Worm (Caenorhabditis elegans) whole organism, young adult: ENCODE measurements around the gene ZK105.11.
"Not testable (repeated sequence)": the region's sequence is repeated elsewhere in the genome, so short reads cannot be mapped to it uniquely, and the experiment has no call there.

Source experiments
- B0019.2 ChIP-seq: fragments of 200-800 bp; sonication (Bioruptor generic); conservative IDR thresholded peaks from 2 replicates; pipeline ENCODE4 v1.3.6; 2022; ENCODE audit warnings: missing genetic modification reagents, missing genetic modification characterization, missing compliant biosample characterization
- B0035.1 ChIP-seq: sonication (generic microtip); optimal IDR thresholded peaks from 2 replicates; lab custom pipeline; 2016; ENCODE audit warnings: missing genetic modification characterization, mild to moderate bottlenecking, missing compliant biosample characterization, missing genotype, missing genetic modification reagents
- B0261.1 ChIP-seq: sonication (generic microtip); optimal IDR thresholded peaks from 2 replicates; lab custom pipeline; 2016; ENCODE audit warnings: mild to moderate bottlenecking, missing genetic modification characterization, moderate library complexity, missing compliant biosample characterization
- B0336.3 ChIP-seq: fragments of 200-800 bp; sonication (Bioruptor generic); IDR thresholded peaks from 2 replicates; pipeline ENCODE4 v1.3.6; 2022; ENCODE audit warnings: missing genetic modification characterization, missing compliant biosample characterization
- C06A6.2 ChIP-seq: fragments of 200-800 bp; sonication (Bioruptor generic); conservative IDR thresholded peaks from 2 replicates; pipeline ENCODE4 v1.3.6; 2022; ENCODE audit warnings: missing genetic modification characterization, missing compliant biosample characterization
- F33H1.4 ChIP-seq: fragments of 200-800 bp; sonication (Bioruptor generic); IDR thresholded peaks from 2 replicates; pipeline ENCODE4 v1.3.6; 2022; ENCODE audit warnings: missing genetic modification reagents, missing genetic modification characterization, missing compliant biosample characterization
- F52B5.7 ChIP-seq: sonication (generic microtip); optimal IDR thresholded peaks from 2 replicates; lab custom pipeline; 2016; ENCODE audit warnings: mild to moderate bottlenecking, missing genetic modification characterization, missing compliant biosample characterization
- F57C9.4 ChIP-seq: sonication (generic microtip); optimal IDR thresholded peaks from 2 replicates; lab custom pipeline; 2017; ENCODE audit warnings: mild to moderate bottlenecking, missing genetic modification characterization, missing compliant biosample characterization
- K11D2.4 ChIP-seq: fragments of 200-800 bp; sonication (Bioruptor generic); IDR thresholded peaks from 2 replicates; pipeline ENCODE4 v1.3.6; 2022; ENCODE audit warnings: missing genetic modification reagents, missing genetic modification characterization, missing compliant biosample characterization
- T07F8.4 ChIP-seq: sonication (generic microtip); optimal IDR thresholded peaks from 2 replicates; lab custom pipeline; 2016; ENCODE audit warnings: mild to moderate bottlenecking, missing genetic modification characterization, moderate library complexity, missing compliant biosample characterization
- Y53G8AR.9 ChIP-seq: fragments of 200-800 bp; sonication (Bioruptor generic); conservative IDR thresholded peaks from 2 replicates; pipeline ENCODE4 v1.3.6; 2022; ENCODE audit warnings: missing genetic modification reagents, missing genetic modification characterization, missing compliant biosample characterization
- Y79H2A.3 ChIP-seq: fragments of 200-800 bp; sonication (Bioruptor generic); conservative IDR thresholded peaks from 2 replicates; pipeline ENCODE4 v1.3.6; 2022; ENCODE audit warnings: missing genetic modification reagents, missing genetic modification characterization, missing compliant biosample characterization
- ZK185.1 ChIP-seq: sonication (generic microtip); optimal IDR thresholded peaks from 2 replicates; lab custom pipeline; 2016; ENCODE audit warnings: mild to moderate bottlenecking, missing genetic modification characterization, missing compliant biosample characterization; ENCODE audit not compliant: poor library complexity, severe bottlenecking
- athp-1 ChIP-seq: sonication (generic microtip); optimal IDR thresholded peaks from 2 replicates; lab custom pipeline; 2017; ENCODE audit warnings: mild to moderate bottlenecking, missing genetic modification characterization, missing compliant biosample characterization
- attf-6 ChIP-seq: fragments of 200-800 bp; sonication (Bioruptor generic); IDR thresholded peaks from 2 replicates; pipeline ENCODE4 v1.3.6; 2022; ENCODE audit warnings: missing genetic modification reagents, missing genetic modification characterization, missing compliant biosample characterization
- chd-7 ChIP-seq: sonication (generic microtip); optimal IDR thresholded peaks from 2 replicates; lab custom pipeline; 2016; ENCODE audit warnings: mild to moderate bottlenecking, missing genetic modification characterization, moderate library complexity, missing compliant biosample characterization
- dpff-1 ChIP-seq: sonication (generic microtip); optimal IDR thresholded peaks from 2 replicates; lab custom pipeline; 2017; ENCODE audit warnings: mild to moderate bottlenecking, missing genetic modification characterization, missing compliant biosample characterization
- egl-18 ChIP-seq: fragments of 200-800 bp; sonication (Bioruptor generic); IDR thresholded peaks from 2 replicates; pipeline ENCODE4 v1.3.6; 2022; ENCODE audit warnings: missing genetic modification reagents, missing genetic modification characterization, missing compliant biosample characterization
- egl-44 ChIP-seq: fragments of 200-800 bp; sonication (Bioruptor generic); IDR thresholded peaks from 2 replicates; pipeline ENCODE4 v1.3.6; 2022; ENCODE audit warnings: missing genetic modification reagents, missing genetic modification characterization, missing compliant biosample characterization
- fkh-3 ChIP-seq: sonication (generic microtip); optimal IDR thresholded peaks from 2 replicates; lab custom pipeline; 2016; ENCODE audit warnings: mild to moderate bottlenecking, missing genetic modification characterization, missing compliant biosample characterization
- gei-17 ChIP-seq: fragments of 200-800 bp; sonication (Bioruptor generic); optimal IDR thresholded peaks from 2 replicates; lab custom pipeline; 2018; ENCODE audit warnings: mild to moderate bottlenecking, missing genetic modification characterization, missing compliant biosample characterization
- hlh-12 ChIP-seq: sonication (generic microtip); optimal IDR thresholded peaks from 2 replicates; lab custom pipeline; 2016; ENCODE audit warnings: missing genetic modification characterization, missing compliant biosample characterization
- hmg-1.2 ChIP-seq: fragments of 200-800 bp; sonication (Bioruptor generic); IDR thresholded peaks from 2 replicates; pipeline ENCODE4 v1.3.6; 2022; ENCODE audit warnings: missing genetic modification reagents, missing genetic modification characterization, missing compliant biosample characterization
- let-526 ChIP-seq: fragments of 200-800 bp; sonication (Bioruptor generic); IDR thresholded peaks from 2 replicates; pipeline ENCODE4 v1.3.6; 2022; ENCODE audit warnings: missing genetic modification reagents, missing genetic modification characterization, missing compliant biosample characterization
- lin-40 ChIP-seq: sonication (generic microtip); optimal IDR thresholded peaks from 2 replicates; lab custom pipeline; 2016; ENCODE audit warnings: missing genetic modification characterization, mild to moderate bottlenecking, missing compliant biosample characterization, missing genotype, missing genetic modification reagents
- madf-8 ChIP-seq: fragments of 200-800 bp; sonication (Bioruptor generic); conservative IDR thresholded peaks from 2 replicates; pipeline ENCODE4 v1.3.6; 2022; ENCODE audit warnings: missing genetic modification reagents, missing genetic modification characterization, missing compliant biosample characterization
- mcd-1 ChIP-seq: fragments of 200-800 bp; sonication (Bioruptor generic); IDR thresholded peaks from 2 replicates; pipeline ENCODE4 v1.3.6; 2022; ENCODE audit warnings: missing genetic modification reagents, missing genetic modification characterization, missing compliant biosample characterization
- mel-28 ChIP-seq: sonication (generic microtip); optimal IDR thresholded peaks from 2 replicates; lab custom pipeline; 2016; ENCODE audit warnings: borderline replicate concordance, mild to moderate bottlenecking, missing genetic modification characterization, missing compliant biosample characterization
- mxl-1 ChIP-seq: sonication (generic microtip); optimal IDR thresholded peaks from 2 replicates; lab custom pipeline; 2016; ENCODE audit warnings: missing genetic modification characterization, missing compliant biosample characterization
- nfya-1 ChIP-seq: sonication (generic microtip); optimal IDR thresholded peaks from 2 replicates; lab custom pipeline; 2017; ENCODE audit warnings: antibody characterized with exemption, missing compliant biosample characterization, missing genetic modification characterization, borderline replicate concordance; ENCODE audit not compliant: insufficient read depth
- nfya-2 ChIP-seq: fragments of 200-800 bp; sonication (Bioruptor generic); IDR thresholded peaks from 2 replicates; pipeline ENCODE4 v1.3.6; 2022; ENCODE audit warnings: missing genetic modification reagents, missing genetic modification characterization, missing compliant biosample characterization
- nfyb-1 ChIP-seq: fragments of 200-800 bp; sonication (Bioruptor generic); IDR thresholded peaks from 2 replicates; pipeline ENCODE4 v1.3.6; 2022; ENCODE audit warnings: missing genetic modification reagents, missing genetic modification characterization, missing compliant biosample characterization
- pbrm-1 ChIP-seq: fragments of 200-800 bp; sonication (Bioruptor generic); IDR thresholded peaks from 2 replicates; pipeline ENCODE4 v1.3.6; 2022; ENCODE audit warnings: missing genetic modification reagents, missing genetic modification characterization, missing compliant biosample characterization
- rcor-1 ChIP-seq: fragments of 200-800 bp; sonication (Bioruptor generic); IDR thresholded peaks from 2 replicates; pipeline ENCODE4 v1.3.6; 2022; ENCODE audit warnings: missing genetic modification reagents, missing genetic modification characterization, missing compliant biosample characterization
- rec-8 ChIP-seq, 2 experiments: sonication (generic microtip); optimal IDR thresholded peaks; 2 replicates each; lab custom pipeline; 2016; ENCODE audit warnings: mild to moderate bottlenecking in 2 of 2, missing genetic modification characterization in 2 of 2, missing genetic modification reagents in 2 of 2, missing genotype in 2 of 2, missing biosample characterization in 1 of 2, missing compliant biosample characterization in 1 of 2, moderate library complexity in 1 of 2
- repo-1 ChIP-seq: sonication (generic microtip); optimal IDR thresholded peaks from 2 replicates; lab custom pipeline; 2017; ENCODE audit warnings: mild to moderate bottlenecking, missing genetic modification characterization, missing compliant biosample characterization
- sdz-38 ChIP-seq: sonication (generic microtip); optimal IDR thresholded peaks from 2 replicates; lab custom pipeline; 2016; ENCODE audit warnings: missing genotype, missing genetic modification characterization, missing compliant biosample characterization
- tbp1 ChIP-seq: fragments of 200-800 bp; sonication (Bioruptor generic); optimal IDR thresholded peaks from 2 replicates; lab custom pipeline; 2018; ENCODE audit warnings: mild to moderate bottlenecking, missing genetic modification characterization, missing compliant biosample characterization
- ztf-18 ChIP-seq: sonication (generic microtip); optimal IDR thresholded peaks from 2 replicates; lab custom pipeline; 2016; ENCODE audit warnings: missing genotype, mild to moderate bottlenecking, missing genetic modification characterization, missing compliant biosample characterization
- ztf-26 ChIP-seq: sonication (generic microtip); optimal IDR thresholded peaks from 2 replicates; lab custom pipeline; 2017; ENCODE audit warnings: missing genetic modification characterization, missing compliant biosample characterization

The ZK105.11 gene

ce11 chrV:7713072-7713471 is 4.6 kb upstream of the ZK105.11 start, which contains the start of gene ZK105.13:
Gene ZK105.13 (minus strand): TSS chrV:7713172.
- no peak for TF ChIP-seq fkh-3 (tag; lab: Kevin White, UChicago)
- TF ChIP-seq, all 124 proteins: peak for 0

ce11 chrV:7705316-7705715 is 3.1 kb downstream of the ZK105.11 start, which contains the start of gene srw-3:
Gene srw-3 (plus strand): TSS chrV:7705616.
- TF ChIP-seq B0336.3 (GFP tag; lab: Robert Waterston, UW) (no peak), nfyb-1 (GFP tag; lab: Robert Waterston, UW) (no peak), madf-8 (GFP tag; lab: Robert Waterston, UW) (no peak), T07F8.4 (tag; lab: Kevin White, UChicago) (no peak), egl-44 (GFP tag; lab: Robert Waterston, UW) (no peak), mel-28 (tag; lab: Kevin White, UChicago) (no peak), repo-1 (tag; lab: Kevin White, UChicago) (no peak), mxl-1 (tag; lab: Kevin White, UChicago) (no peak), lin-40 (tag; lab: Kevin White, UChicago) (no peak), athp-1 (tag; lab: Kevin White, UChicago) (no peak), pbrm-1 (GFP tag; lab: Robert Waterston, UW) (no peak), ZK185.1 (tag; lab: Kevin White, UChicago) (no peak), B0019.2 (GFP tag; lab: Robert Waterston, UW) (no peak), ztf-18 (tag; lab: Kevin White, UChicago) (no peak), nfya-1 (no peak)

- TF ChIP-seq egl-18 (GFP tag; lab: Robert Waterston, UW); gei-17 (GFP tag; lab: Kevin White, UChicago); B0035.1: not testable (repeated sequence)
Observed at ce11 chrV:7703536-7703935, 4.9 kb downstream of the ZK105.11 start, which contains the start of gene srsx-40. Gene srsx-40 (minus strand): TSS chrV:7703636.

ce11 chrV:7696842-7697241 is 11.6 kb downstream of the ZK105.11 start, which contains the start of gene ZK105.3:
Gene ZK105.3 (plus strand): TSS chrV:7697142.
- no peak for TF ChIP-seq K11D2.4 (GFP tag; lab: Robert Waterston, UW)
- no peak for TF ChIP-seq attf-6
- no peak for TF ChIP-seq F52B5.7
- no peak for TF ChIP-seq B0261.1 (tag; lab: Kevin White, UChicago)
- no peak for TF ChIP-seq let-526 (GFP tag; lab: Robert Waterston, UW)
- no peak for TF ChIP-seq F57C9.4 (tag; lab: Kevin White, UChicago)
- no peak for TF ChIP-seq dpff-1 (tag; lab: Kevin White, UChicago)
- TF ChIP-seq chd-7 (tag; lab: Kevin White, UChicago), result no peak
- TF ChIP-seq B0336.3 (GFP tag; lab: Robert Waterston, UW), result no peak
- no peak for TF ChIP-seq F33H1.4
- no peak for TF ChIP-seq Y53G8AR.9 (GFP tag; lab: Robert Waterston, UW)

ce11 chrV:7693394-7693793 is 15.0 kb downstream of the ZK105.11 start, which contains the start of gene C12D5.10:
Gene C12D5.10 (minus strand): TSS chrV:7693494.
- TF ChIP-seq tbp1 (no peak), C06A6.2 (GFP tag; lab: Robert Waterston, UW) (no peak), sdz-38 (no peak), rcor-1 (GFP tag; lab: Robert Waterston, UW) (no peak), rec-8 (tag; optimal IDR thresholded peaks at IDR 0.05; lab: Kevin White, UChicago) (no peak), ztf-26 (tag; lab: Kevin White, UChicago) (no peak), B0035.1 (no peak), Y79H2A.3 (no peak), hmg-1.2 (GFP tag; lab: Robert Waterston, UW) (no peak), B0336.3 (GFP tag; lab: Robert Waterston, UW) (no peak), nfyb-1 (GFP tag; lab: Robert Waterston, UW) (no peak), let-526 (GFP tag; lab: Robert Waterston, UW) (no peak), hlh-12 (no peak), B0019.2 (GFP tag; lab: Robert Waterston, UW) (no peak), nfya-2 (GFP tag; lab: Robert Waterston, UW) (no peak), fkh-3 (tag; lab: Kevin White, UChicago) (no peak), mcd-1 (no peak)
- TF ChIP-seq, all 124 proteins: peak for 0
